Fruit fly (Drosophila melanogaster) whole organism, wandering third instar larva: ENCODE measurements around the gene Polr3G.

Experiments used
- Dfd ChIP-seq: fragments of >200 bp; optimal IDR thresholded peaks from 2 replicates; lab custom pipeline; 2017; ENCODE audit warnings: missing biosample characterization, missing genetic modification characterization
- Myc ChIP-seq: fragments of >200 bp; optimal IDR thresholded peaks from 2 replicates; lab custom pipeline; 2017
- Sp1 ChIP-seq: fragments of 200-800 bp; sonication (Bioruptor generic); optimal IDR thresholded peaks from 3 replicates; lab custom pipeline; 2019; ENCODE audit warnings: missing biosample characterization, mild to moderate bottlenecking, missing genetic modification characterization, moderate library complexity
- br ChIP-seq: fragments of 200-800 bp; sonication (Bioruptor generic); optimal IDR thresholded peaks from 2 replicates; lab custom pipeline; 2016; ENCODE audit warnings: missing biosample characterization, missing genetic modification characterization
- h ChIP-seq: fragments of 200-800 bp; sonication (Bioruptor generic); optimal IDR thresholded peaks from 3 replicates; lab custom pipeline; 2016; ENCODE audit warnings: missing biosample characterization, mild to moderate bottlenecking, missing genetic modification characterization
- lola ChIP-seq: fragments of >200 bp; optimal IDR thresholded peaks from 2 replicates; lab custom pipeline; 2017; ENCODE audit warnings: missing biosample characterization, missing genetic modification characterization
- psq ChIP-seq: fragments of 200-800 bp; sonication (Bioruptor generic); optimal IDR thresholded peaks from 3 replicates; lab custom pipeline; 2017; ENCODE audit warnings: missing biosample characterization, mild to moderate bottlenecking, missing genetic modification characterization, moderate library complexity
- sv ChIP-seq: fragments of 200-800 bp; sonication (Bioruptor generic); optimal IDR thresholded peaks from 3 replicates; lab custom pipeline; 2016; ENCODE audit warnings: missing biosample characterization, missing genetic modification characterization
- usp ChIP-seq: fragments of >200 bp; optimal IDR thresholded peaks from 2 replicates; lab custom pipeline; 2017; ENCODE audit warnings: missing biosample characterization, missing genetic modification characterization

DNA sequence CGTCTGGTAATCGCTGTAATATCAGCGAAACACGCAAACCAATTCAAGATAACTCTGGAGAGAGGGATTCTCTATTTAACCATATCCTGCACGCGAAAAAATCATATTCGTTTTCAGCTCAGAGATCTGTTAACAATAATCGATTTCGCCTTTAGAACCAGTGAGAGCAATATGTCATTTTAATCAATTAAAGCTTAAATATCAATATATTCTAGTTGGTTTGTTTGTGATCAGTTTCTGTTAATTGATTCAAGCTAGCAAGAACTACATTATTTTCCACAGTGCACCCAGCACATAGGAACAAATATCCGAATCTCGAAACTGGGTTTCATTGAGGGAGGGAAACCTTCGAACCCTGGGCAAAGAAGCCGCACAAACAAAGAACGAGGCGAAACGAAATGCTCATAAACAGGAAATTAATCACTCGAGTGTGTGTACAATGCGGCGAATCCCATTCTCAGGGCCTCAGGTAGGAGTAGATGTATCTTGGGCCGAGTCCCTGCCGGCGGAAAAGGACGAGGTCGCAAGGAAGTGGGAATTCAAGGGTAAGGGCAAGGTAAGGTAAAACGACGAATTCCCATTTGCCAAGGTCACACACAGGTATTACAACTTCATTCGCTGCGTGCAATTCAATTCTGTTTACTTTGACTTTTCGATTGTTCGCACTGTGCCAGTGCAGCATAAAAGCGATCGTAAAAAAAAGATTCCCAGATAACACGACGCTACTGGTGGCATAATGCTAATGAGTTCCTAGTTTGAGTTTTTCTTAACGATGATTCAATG lies 10.8 kb downstream of the Polr3G start:
- TF ChIP-seq Myc (no peak), psq (GFP tag; lab: Kevin White, UChicago) (peak; percentile 40), Sp1 (GFP tag; lab: Kevin White, UChicago) (no peak), h (GFP tag; lab: Kevin White, UChicago) (peak; percentile 24), Dfd (GFP tag; lab: Kevin White, UChicago) (no peak), sv (peak; percentile 49), br (GFP tag; lab: Kevin White, UChicago) (peak; percentile 39), lola (GFP tag; lab: Kevin White, UChicago) (no peak), usp (no peak)
